Fruit fly (Drosophila melanogaster): ENCODE data around the gene kud.

Gene kud

DNA sequence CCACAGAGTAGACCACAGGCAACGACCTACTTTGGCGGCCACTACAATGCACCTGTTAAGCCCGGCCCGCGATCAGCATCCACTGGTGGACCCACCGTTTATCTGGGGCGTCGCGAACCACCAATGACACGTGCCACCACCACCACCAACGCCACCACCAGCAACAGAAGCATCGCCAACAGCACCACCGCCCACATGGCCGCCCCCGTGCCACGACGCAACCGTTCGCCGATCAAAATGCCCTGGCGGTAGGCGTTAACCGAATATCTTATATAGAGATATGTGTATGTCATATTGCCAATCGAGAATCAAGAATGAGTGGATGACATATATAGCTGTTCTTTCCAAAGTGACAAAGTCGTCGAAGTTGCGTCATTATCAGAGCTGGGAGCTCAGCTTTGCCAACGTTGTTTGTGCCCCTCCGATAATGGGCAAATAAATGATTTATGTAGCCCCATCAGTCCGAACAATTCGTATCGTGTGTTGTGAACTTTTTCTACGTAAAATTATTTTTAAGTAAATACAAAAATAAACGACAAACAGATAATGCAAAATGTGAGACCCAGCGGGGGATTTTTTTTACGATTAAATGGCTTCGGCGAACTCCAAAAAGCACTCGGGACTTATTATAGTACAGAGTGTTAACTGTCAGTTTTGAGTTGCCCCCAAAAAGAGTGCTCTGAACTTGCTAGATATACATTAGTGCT lies 34.2 kb upstream of the kud start:
- no peak for TF ChIP-seq Rel (GFP tag; optimal IDR thresholded peaks at IDR 0.05)
- TF ChIP-seq Rel (tag; optimal IDR thresholded peaks at IDR 0.05) = peak; percentile 93
- TF ChIP-seq rgr (GFP tag; optimal IDR thresholded peaks at IDR 0.05) = no peak

DNA sequence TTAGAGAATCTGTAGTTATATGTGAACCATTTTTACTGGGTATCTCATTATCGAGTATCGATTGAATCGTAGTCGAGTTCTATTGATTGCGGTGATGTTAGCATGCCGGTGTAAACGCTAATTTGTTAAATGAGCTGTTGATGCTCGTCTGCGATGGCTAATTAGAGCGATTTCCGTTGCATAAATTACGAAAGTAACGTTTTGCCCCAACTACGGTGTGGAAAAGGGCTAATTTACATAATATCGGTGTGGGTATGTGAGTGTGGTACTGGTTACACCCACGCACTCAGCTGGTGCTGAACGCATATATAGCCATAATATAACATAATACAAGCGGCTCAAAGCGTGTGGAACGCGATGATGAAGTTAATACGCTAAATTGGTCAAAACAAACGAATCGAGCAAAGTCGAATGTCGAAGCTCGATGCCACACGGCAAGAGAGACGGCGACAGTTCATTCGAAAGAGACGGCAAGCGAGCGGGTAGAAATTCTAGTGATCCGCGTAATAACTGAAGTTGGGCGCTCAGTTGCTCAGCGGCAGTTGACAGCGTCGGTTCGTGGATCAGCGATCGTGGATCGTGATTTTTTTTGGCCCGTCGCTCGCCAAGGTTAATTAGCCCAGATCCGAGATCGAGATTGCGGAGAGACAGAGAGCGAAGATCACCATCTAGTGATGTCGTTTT lies 32.1 kb upstream of the kud start, which contains the start of gene CG32170:
TSS of gene CG32170 (plus strand) at position 525 of the 684 bp plus-strand sequence.
- TF ChIP-seq fru (GFP tag; optimal IDR thresholded peaks at IDR 0.05) = no peak
- peak; percentile 42 for TF ChIP-seq Vsx2 (GFP tag; optimal IDR thresholded peaks at IDR 0.05; ENCODE audit: partially characterized antibody)

DNA sequence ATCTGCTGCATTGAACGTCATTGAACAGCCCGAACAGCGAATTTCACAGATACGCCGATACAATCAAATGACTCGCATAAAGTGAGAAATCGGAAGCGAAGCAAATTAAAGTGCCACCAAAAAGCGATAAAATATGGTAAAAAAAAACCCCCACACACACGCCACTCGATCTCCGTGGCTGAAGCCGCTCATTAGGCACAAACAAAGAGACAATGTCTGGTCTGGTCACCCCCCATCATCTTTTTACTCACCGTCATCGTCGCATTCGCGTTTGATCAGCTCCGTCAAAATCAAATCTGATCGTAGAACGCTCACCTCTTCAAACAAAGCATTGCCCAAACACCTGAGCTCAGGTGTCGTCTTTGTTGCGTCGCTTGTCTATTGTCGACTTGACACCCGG lies 31.2 kb upstream of the kud start:
- TF ChIP-seq dl (GFP tag; optimal IDR thresholded peaks at IDR 0.05; ENCODE audit: insufficient read depth in 1 of 2, partially characterized antibody in 2 of 2) (no peak), Mio (GFP tag; optimal IDR thresholded peaks at IDR 0.05) (no peak), HLH106 (tag; optimal IDR thresholded peaks at IDR 0.05) (no peak), usp (GFP tag; optimal IDR thresholded peaks at IDR 0.05) (no peak), Rel (GFP tag; optimal IDR thresholded peaks at IDR 0.05) (no peak), Rel (tag; optimal IDR thresholded peaks at IDR 0.05) (no peak), CrebA (GFP tag; optimal IDR thresholded peaks at IDR 0.05; ENCODE audit: borderline replicate concordance) (no peak), h (GFP tag; optimal IDR thresholded peaks at IDR 0.05) (no peak), dmrt93B (GFP tag; optimal IDR thresholded peaks at IDR 0.05) (no peak), Jra (GFP tag; optimal IDR thresholded peaks at IDR 0.05) (no peak), foxo (GFP tag; optimal IDR thresholded peaks at IDR 0.05) (no peak), CG32264 (GFP tag; optimal IDR thresholded peaks at IDR 0.05) (no peak), Hr78 (GFP tag; optimal IDR thresholded peaks at IDR 0.05) (no peak), Vsx2 (GFP tag; optimal IDR thresholded peaks at IDR 0.05; ENCODE audit: partially characterized antibody) (no peak), Abd-B (GFP tag; optimal IDR thresholded peaks at IDR 0.05) (no peak), lola (GFP tag; optimal IDR thresholded peaks at IDR 0.05) (no peak), Hr83 (GFP tag; optimal IDR thresholded peaks at IDR 0.05; ENCODE audit: poor library complexity, severe bottlenecking) (no peak), Sp1 (GFP tag; optimal IDR thresholded peaks at IDR 0.05) (no peak), Dif (GFP tag; optimal IDR thresholded peaks at IDR 0.05; ENCODE audit: partially characterized antibody) (no peak)

DNA sequence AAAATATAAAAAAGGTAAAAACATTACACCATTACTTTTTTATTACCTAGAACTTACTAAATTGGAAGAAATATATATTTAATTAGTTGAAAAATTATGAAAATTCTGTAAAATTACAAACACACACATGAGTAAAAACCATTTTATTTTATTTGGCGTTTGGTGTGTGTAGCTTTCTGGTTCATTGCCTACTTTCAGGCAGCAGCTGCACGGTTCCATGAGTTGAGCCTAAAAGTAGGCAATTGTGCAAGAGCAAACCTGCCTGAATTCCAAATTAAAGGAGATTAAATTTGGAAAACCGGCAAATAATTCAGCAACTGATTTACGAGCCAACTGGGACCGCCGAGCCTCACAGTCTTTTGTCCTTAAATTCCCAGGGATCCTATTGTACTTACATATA lies 30.7 kb upstream of the kud start:
- no peak for TF ChIP-seq CG9705 (GFP tag; optimal IDR thresholded peaks at IDR 0.05)
- TF ChIP-seq foxo (GFP tag; optimal IDR thresholded peaks at IDR 0.05) = no peak
- TF ChIP-seq HLH106 (tag; optimal IDR thresholded peaks at IDR 0.05) = no peak
- TF ChIP-seq h (GFP tag; optimal IDR thresholded peaks at IDR 0.05) = no peak
- TF ChIP-seq brk (GFP tag; optimal IDR thresholded peaks at IDR 0.05) = no peak
- no peak for TF ChIP-seq Abd-B (GFP tag; optimal IDR thresholded peaks at IDR 0.05)
- no peak for TF ChIP-seq woc (GFP tag; optimal IDR thresholded peaks at IDR 0.05)
- no peak for TF ChIP-seq Hr83 (GFP tag; optimal IDR thresholded peaks at IDR 0.05; ENCODE audit: poor library complexity, severe bottlenecking)
- TF ChIP-seq usp (GFP tag; optimal IDR thresholded peaks at IDR 0.05) = no peak
- peak; percentile 81 for TF ChIP-seq N (GFP tag; optimal IDR thresholded peaks at IDR 0.05)
- no peak for TF ChIP-seq pan (optimal IDR thresholded peaks at IDR 0.05)
- peak; percentile 60 for TF ChIP-seq Vsx2 (GFP tag; optimal IDR thresholded peaks at IDR 0.05; ENCODE audit: partially characterized antibody)
- no peak for TF ChIP-seq Mio (GFP tag; optimal IDR thresholded peaks at IDR 0.05)
- TF ChIP-seq dl (GFP tag; optimal IDR thresholded peaks at IDR 0.05; ENCODE audit: insufficient read depth in 1 of 2, partially characterized antibody in 2 of 2) = no peak
- TF ChIP-seq Jra (GFP tag; optimal IDR thresholded peaks at IDR 0.05) = no peak
- TF ChIP-seq Myc (optimal IDR thresholded peaks at IDR 0.05) = peak; percentile 81
- TF ChIP-seq CrebA (GFP tag; optimal IDR thresholded peaks at IDR 0.05; ENCODE audit: borderline replicate concordance) = no peak
- no peak for TF ChIP-seq ey (GFP tag; optimal IDR thresholded peaks at IDR 0.05)
- TF ChIP-seq sv (GFP tag; optimal IDR thresholded peaks at IDR 0.05) = no peak
- no peak for TF ChIP-seq CG32264 (GFP tag; optimal IDR thresholded peaks at IDR 0.05)
- TF ChIP-seq Dif (GFP tag; optimal IDR thresholded peaks at IDR 0.05; ENCODE audit: partially characterized antibody) = peak; percentile 22
- TF ChIP-seq Hr78 (GFP tag; optimal IDR thresholded peaks at IDR 0.05) = no peak
- no peak for TF ChIP-seq GATAd (GFP tag; optimal IDR thresholded peaks at IDR 0.05)
- no peak for TF ChIP-seq Rel (GFP tag; optimal IDR thresholded peaks at IDR 0.05)
- TF ChIP-seq Rel (tag; optimal IDR thresholded peaks at IDR 0.05) = no peak
- TF ChIP-seq dmrt93B (GFP tag; optimal IDR thresholded peaks at IDR 0.05) = no peak
- TF ChIP-seq lola (GFP tag; optimal IDR thresholded peaks at IDR 0.05) = peak; percentile 90
- no peak for TF ChIP-seq rgr (GFP tag; optimal IDR thresholded peaks at IDR 0.05)
- no peak for TF ChIP-seq Dfd (GFP tag; optimal IDR thresholded peaks at IDR 0.05)
- no peak for TF ChIP-seq fru (GFP tag; optimal IDR thresholded peaks at IDR 0.05)
- TF ChIP-seq dsf (GFP tag; optimal IDR thresholded peaks at IDR 0.05; ENCODE audit: borderline replicate concordance) = no peak
- no peak for TF ChIP-seq psq (GFP tag; optimal IDR thresholded peaks at IDR 0.05)
- TF ChIP-seq br (GFP tag; optimal IDR thresholded peaks at IDR 0.05) = no peak
- TF ChIP-seq tai (GFP tag; optimal IDR thresholded peaks at IDR 0.05) = no peak
